Worm (Caenorhabditis elegans): ENCODE data around the gene rpl-15.

rpl-15 gene

ce11 chrIV:684748-685147 lies 30.4 kb upstream of the rpl-15 start:
- no peak for TF ChIP-seq fkh-8 (tag; optimal IDR thresholded peaks at IDR 0.05)
- no peak for TF ChIP-seq lin-15B (tag; optimal IDR thresholded peaks at IDR 0.05)
- TF ChIP-seq fos-1 (tag; optimal IDR thresholded peaks at IDR 0.05): no peak
- no peak for TF ChIP-seq nhr-12 (tag; optimal IDR thresholded peaks at IDR 0.05)
- no peak for TF ChIP-seq fkh-10 (GFP tag; optimal IDR thresholded peaks at IDR 0.05)
- no peak for TF ChIP-seq pag-3 (tag; optimal IDR thresholded peaks at IDR 0.05; ENCODE audit: borderline replicate concordance, insufficient read depth)
- no peak for TF ChIP-seq ces-1 (GFP tag; optimal IDR thresholded peaks at IDR 0.05)
- no peak for TF ChIP-seq nhr-28 (tag; optimal IDR thresholded peaks at IDR 0.05)
- no peak for TF ChIP-seq ceh-90 (tag; optimal IDR thresholded peaks at IDR 0.05)
- TF ChIP-seq tlp-1 (tag; optimal IDR thresholded peaks at IDR 0.05): no peak
- no peak for TF ChIP-seq lin-13 (GFP tag; optimal IDR thresholded peaks at IDR 0.05)
- TF ChIP-seq C34B4.2 (tag; optimal IDR thresholded peaks at IDR 0.05): no peak
- TF ChIP-seq jun-1 (tag; optimal IDR thresholded peaks at IDR 0.05): no peak
- TF ChIP-seq isw-1 (GFP tag; IDR thresholded peaks at IDR 0.05): no peak
- no peak for TF ChIP-seq rnt-1 (tag; optimal IDR thresholded peaks at IDR 0.05)
- TF ChIP-seq ceh-63 (GFP tag; optimal IDR thresholded peaks at IDR 0.05): no peak
- TF ChIP-seq grh-1 (GFP tag; IDR thresholded peaks at IDR 0.05): no peak
- no peak for TF ChIP-seq nhr-11 (tag; optimal IDR thresholded peaks at IDR 0.05)

ce11 chrIV:684197-684596 lies 29.8 kb upstream of the rpl-15 start, which contains the start of gene cutl-28:
Gene cutl-28 (plus strand): TSS chrIV:684497.
- TF ChIP-seq fkh-4 (tag; optimal IDR thresholded peaks at IDR 0.05; ENCODE audit: borderline replicate concordance) (no peak), nhr-19 (GFP tag; conservative IDR thresholded peaks at IDR 0.05) (no peak), unc-62 (GFP tag; optimal IDR thresholded peaks at IDR 0.05) (no peak), swsn-7 (tag; optimal IDR thresholded peaks at IDR 0.05) (no peak), irx-1 (tag; optimal IDR thresholded peaks at IDR 0.05) (no peak), rnt-1 (tag; optimal IDR thresholded peaks at IDR 0.05) (no peak), nhr-85 (tag) (peak; percentile 2)

- TF ChIP-seq skn-1 (tag; optimal IDR thresholded peaks at IDR 0.05) (peak; percentile 46), grh-1 (GFP tag; IDR thresholded peaks at IDR 0.05) (0 out of 2 replicates have a peak, but pooled peaks have one; percentile 31), fkh-8 (tag; optimal IDR thresholded peaks at IDR 0.05) (peak; percentile 75), fos-1 (tag; optimal IDR thresholded peaks at IDR 0.05) (peak; percentile 28), elt-2 (tag; optimal IDR thresholded peaks at IDR 0.05) (peak; percentile 37), nhr-77 (tag; optimal IDR thresholded peaks at IDR 0.05) (peak; percentile 35), efl-1 (optimal IDR thresholded peaks at IDR 0.05) (peak in 1 of 2 experiments; percentile 42), efl-1 (GFP tag; optimal IDR thresholded peaks at IDR 0.05 in 1 of 2) (peak; percentile 49 to 96), ceh-82 (tag; optimal IDR thresholded peaks at IDR 0.05) (peak; percentile 17 to 57 (median 54)), C16A3.4 (tag; optimal IDR thresholded peaks at IDR 0.05) (peak; percentile 64), nhr-19 (GFP tag; conservative IDR thresholded peaks at IDR 0.05) (peak; percentile 60), lir-3 (tag; optimal IDR thresholded peaks at IDR 0.05; ENCODE audit: poor library complexity) (peak; percentile 16), blmp-1 (tag; optimal IDR thresholded peaks at IDR 0.05) (peak; percentile 98), mep-1 (tag; optimal IDR thresholded peaks at IDR 0.05) (peak; percentile 52), jun-1 (tag; optimal IDR thresholded peaks at IDR 0.05) (peak; percentile 24), lin-14 (GFP tag; optimal IDR thresholded peaks at IDR 0.05) (peak; percentile 60), sptf-1 (tag; optimal IDR thresholded peaks at IDR 0.05) (no peak), C04F5.9 (tag; optimal IDR thresholded peaks at IDR 0.05) (peak; percentile 42), irx-1 (tag; optimal IDR thresholded peaks at IDR 0.05) (peak; percentile 17), egl-13 (tag; optimal IDR thresholded peaks at IDR 0.05) (peak; percentile 46), xbp-1 (tag; optimal IDR thresholded peaks at IDR 0.05) (peak; percentile 22), sup-37 (GFP tag; optimal IDR thresholded peaks at IDR 0.05) (peak; percentile 30), nhr-20 (tag; optimal IDR thresholded peaks at IDR 0.05) (no peak), hpl-2 (GFP tag; optimal IDR thresholded peaks at IDR 0.05) (no peak), mdl-1 (tag; optimal IDR thresholded peaks at IDR 0.05) (peak in 1 of 2 experiments; percentile 65), mab-9 (GFP tag; IDR thresholded peaks at IDR 0.05) (no peak), nhr-71 (tag; optimal IDR thresholded peaks at IDR 0.05) (no peak), swsn-7 (tag; optimal IDR thresholded peaks at IDR 0.05) (peak; percentile 60), ceh-63 (GFP tag; optimal IDR thresholded peaks at IDR 0.05) (no peak), zag-1 (tag; optimal IDR thresholded peaks at IDR 0.05) (no peak), elt-3 (tag; optimal IDR thresholded peaks at IDR 0.05) (peak in 1 of 6 experiments; percentile 55), tbx-2 (tag; optimal IDR thresholded peaks at IDR 0.05) (peak; percentile 46), sox-4 (tag; optimal IDR thresholded peaks at IDR 0.05) (no peak)
Observed at ce11 chrIV:682726-683340, 28.5 kb upstream of the rpl-15 start.

All from whole organism, L1 larva.